Worm (Caenorhabditis elegans): ENCODE data around the gene let-858.

DNA sequence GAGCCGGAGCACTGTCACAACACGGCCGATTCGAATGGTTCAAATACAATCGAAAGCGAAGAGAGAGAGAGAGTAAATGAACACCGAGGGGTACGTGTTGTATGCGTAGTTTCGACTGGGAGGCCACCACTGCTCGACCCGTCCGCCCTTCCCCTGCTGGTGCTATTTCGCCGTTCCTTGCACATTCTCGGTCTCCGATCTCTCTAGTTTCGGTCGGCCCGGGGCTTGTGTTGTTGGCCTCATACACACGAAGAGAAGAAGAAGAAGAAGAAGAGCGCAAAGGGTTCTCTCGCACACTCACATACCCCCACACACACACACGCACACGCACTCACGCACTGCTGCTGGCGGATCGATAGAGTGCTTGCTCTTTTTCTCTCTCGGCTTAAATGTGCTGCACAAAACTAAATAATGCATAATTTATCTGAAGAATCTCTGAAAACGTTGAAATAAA is 20.7 kb downstream of the let-858 start:
- TF ChIP-seq pha-4 (GFP tag; IDR thresholded peaks at IDR 0.05) (peak; percentile 75), pha-4 (tag; optimal IDR thresholded peaks at IDR 0.05) (no peak), fos-1 (tag; optimal IDR thresholded peaks at IDR 0.05) (no peak), daf-19 (GFP tag; conservative IDR thresholded peaks at IDR 0.05) (no peak), lin-13 (GFP tag; optimal IDR thresholded peaks at IDR 0.05) (peak; percentile 47), spr-3 (GFP tag; optimal IDR thresholded peaks at IDR 0.05) (no peak)
